Worm (Caenorhabditis elegans) whole organism, L4/young adult: ENCODE results near the gene odr-8.

Experiments used
- W03F9.2 ChIP-seq: fragments of 150-350 bp; optimal IDR thresholded peaks from 2 replicates; lab custom pipeline; 2014; ENCODE audit warnings: missing biosample characterization, missing genetic modification characterization
- dao-5 ChIP-seq: sonication (generic microtip); optimal IDR thresholded peaks from 2 replicates; lab custom pipeline; 2016; ENCODE audit warnings: missing genotype, missing genetic modification characterization, moderate library complexity, missing compliant biosample characterization
- him-1 ChIP-seq: sonication (generic microtip); optimal IDR thresholded peaks from 2 replicates; lab custom pipeline; 2016; ENCODE audit warnings: missing genotype, missing genetic modification reagents, missing genetic modification characterization, missing compliant biosample characterization

DNA sequence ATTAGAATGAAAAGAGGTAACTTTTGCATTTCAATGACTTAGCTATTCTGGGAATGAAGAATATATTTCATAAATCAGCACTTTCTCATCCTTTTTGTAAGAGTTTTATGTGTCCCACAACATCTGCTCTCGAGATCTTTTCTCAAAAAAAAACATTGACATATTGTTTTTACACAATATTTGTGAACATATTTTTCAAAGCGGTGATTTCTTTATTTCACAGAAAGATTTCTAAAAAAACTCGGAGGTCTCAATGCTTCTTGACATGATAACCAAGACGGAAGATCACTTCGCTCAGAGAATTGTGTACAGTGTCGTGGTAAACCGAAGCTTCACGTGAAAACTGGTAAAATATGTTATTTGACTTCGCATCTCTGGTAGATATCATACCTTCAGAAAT, 13.4 kb upstream of the odr-8 start, which contains the start of gene F38A5.22:
- no peak for TF ChIP-seq dao-5
- TF ChIP-seq W03F9.2 (tag; lab: Kevin White, UChicago): no peak
- no peak for TF ChIP-seq him-1 (tag; lab: Kevin White, UChicago)
